Worm (Caenorhabditis elegans): Measurements from ENCODE around the gene rbm-42.

DNA sequence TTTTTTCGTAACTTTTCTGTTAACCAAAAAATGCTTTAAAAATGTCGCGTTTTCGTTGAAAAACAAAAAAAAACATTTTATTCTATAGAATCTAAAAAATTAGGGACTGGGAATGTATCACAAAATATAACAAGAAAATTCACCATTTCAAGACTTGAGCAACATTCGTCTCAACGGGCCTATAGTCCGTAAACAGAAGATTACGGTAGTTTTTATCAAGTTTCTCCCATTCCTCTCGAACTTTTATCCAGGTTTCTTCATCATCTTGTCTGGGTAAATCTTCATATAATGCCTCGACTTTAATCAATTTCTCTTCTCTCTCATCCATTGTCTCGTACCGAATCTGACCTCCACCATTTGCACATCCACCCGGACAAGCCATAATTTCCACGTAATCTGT, 2.4 kb upstream of the rbm-42 start:
- TF ChIP-seq unc-86 (tag; optimal IDR thresholded peaks at IDR 0.05) (no peak), pha-2 (tag; optimal IDR thresholded peaks at IDR 0.05) (no peak), pha-4 (tag; optimal IDR thresholded peaks at IDR 0.05) (no peak), hlh-8 (tag; optimal IDR thresholded peaks at IDR 0.05) (no peak), ceh-48 (tag; optimal IDR thresholded peaks at IDR 0.05) (no peak), che-1 (tag; optimal IDR thresholded peaks at IDR 0.05) (no peak), sdc-2 (tag; optimal IDR thresholded peaks at IDR 0.05) (no peak), elt-2 (tag; optimal IDR thresholded peaks at IDR 0.05) (no peak), rnt-1 (tag; optimal IDR thresholded peaks at IDR 0.05) (no peak)
